Fruit fly (Drosophila melanogaster): ENCODE results near the gene CG43102.

dm6 chr3R:17801264-17801663 is 7.0 kb upstream of the CG43102 start, which contains the start of gene CG17803:
- TF ChIP-seq psq (optimal IDR thresholded peaks at IDR 0.05) (no peak), usp (GFP tag; optimal IDR thresholded peaks at IDR 0.05) (no peak)
